Worm (Caenorhabditis elegans) whole organism, L4 larva: ENCODE results near the gene nucb-1.

ENCODE experiments used
- F10B5.3 ChIP-seq: sonication (generic microtip); optimal IDR thresholded peaks from 2 replicates; lab custom pipeline; 2016; ENCODE audit warnings: mild to moderate bottlenecking, missing genetic modification characterization, missing compliant biosample characterization
- F26F4.8 ChIP-seq: fragments of 200-800 bp; sonication (Bioruptor generic); conservative IDR thresholded peaks from 2 replicates; pipeline ENCODE4 v1.3.6; 2022; ENCODE audit warnings: missing genetic modification characterization, missing compliant biosample characterization
- F37D6.2 ChIP-seq: sonication (generic microtip); optimal IDR thresholded peaks from 2 replicates; lab custom pipeline; 2016; ENCODE audit warnings: mild to moderate bottlenecking, missing genetic modification characterization, missing compliant biosample characterization
- F44E2.7 ChIP-seq: fragments of 200-800 bp; sonication (Bioruptor generic); IDR thresholded peaks from 2 replicates; pipeline ENCODE4 v2.1.2; 2022; ENCODE audit warnings: missing genetic modification characterization, missing compliant biosample characterization
- T26A8.4 ChIP-seq: fragments of 200-800 bp; sonication (Bioruptor generic); IDR thresholded peaks from 2 replicates; pipeline ENCODE4 v1.3.6; 2022; ENCODE audit warnings: missing genetic modification characterization, missing compliant biosample characterization
- Y105C5A.15 ChIP-seq: fragments of 200-800 bp; sonication (Bioruptor generic); IDR thresholded peaks from 2 replicates; pipeline ENCODE4 v1.3.6; 2022; ENCODE audit warnings: missing genetic modification characterization, missing compliant biosample characterization
- Y48G9A.11 ChIP-seq: fragments of 200-800 bp; sonication (Bioruptor generic); IDR thresholded peaks from 2 replicates; pipeline ENCODE4 v1.3.6; 2022; ENCODE audit warnings: missing genetic modification reagents, missing genetic modification characterization, missing compliant biosample characterization
- Y5F2A.4 ChIP-seq: fragments of 200-800 bp; sonication (Bioruptor generic); optimal IDR thresholded peaks from 2 replicates; lab custom pipeline; 2018; ENCODE audit warnings: mild to moderate bottlenecking, missing genetic modification characterization, missing compliant biosample characterization
- ZK546.5 ChIP-seq, 2 experiments: sonication (generic microtip); optimal IDR thresholded peaks; 2 replicates each; lab custom pipeline; 2017; ENCODE audit warnings: missing biosample characterization in 2 of 2, missing genetic modification characterization in 2 of 2
- aha-1 ChIP-seq: fragments of 150-350 bp; peaks from one replicate; lab custom pipeline; 2014; ENCODE audit warnings: missing biosample characterization, missing genetic modification characterization
- ama-1 ChIP-seq: fragments of 150-350 bp; optimal IDR thresholded peaks from 2 replicates; lab custom pipeline; 2014; ENCODE audit warnings: inconsistent platforms, mixed read lengths
- arid-1 ChIP-seq: fragments of 200-800 bp; sonication (Bioruptor generic); conservative IDR thresholded peaks from 2 replicates; pipeline ENCODE4 v1.3.6; 2022; ENCODE audit warnings: missing genetic modification reagents, missing genetic modification characterization, missing compliant biosample characterization
- ceh-28 ChIP-seq: fragments of 150-350 bp; optimal IDR thresholded peaks from 2 replicates; lab custom pipeline; 2014; ENCODE audit warnings: missing biosample characterization, missing genetic modification reagents, missing genetic modification characterization
- ceh-44 ChIP-seq: fragments of 200-800 bp; sonication (Bioruptor generic); IDR thresholded peaks from 2 replicates; pipeline ENCODE4 v1.3.6; 2022; ENCODE audit warnings: missing genetic modification reagents, missing genetic modification characterization, missing compliant biosample characterization
- daf-12 ChIP-seq: fragments of 150-350 bp; optimal IDR thresholded peaks from 2 replicates; lab custom pipeline; 2014; ENCODE audit warnings: missing biosample characterization, missing genetic modification reagents, missing genetic modification characterization
- daf-8 ChIP-seq: fragments of 200-800 bp; sonication (Bioruptor generic); IDR thresholded peaks from 2 replicates; pipeline ENCODE4 v1.3.6; 2022; ENCODE audit warnings: missing genetic modification characterization, missing compliant biosample characterization
- egl-27 ChIP-seq: sonication (generic microtip); optimal IDR thresholded peaks from 3 replicates; lab custom pipeline; 2017; ENCODE audit warnings: missing biosample characterization, missing genetic modification reagents, missing genetic modification characterization
- hif-1 ChIP-seq, 2 experiments: sonication (generic microtip); optimal IDR thresholded peaks; 2 replicates each; lab custom pipeline; 2016 to 2017; ENCODE audit warnings: missing compliant biosample characterization in 2 of 2, missing genetic modification characterization in 2 of 2, missing genetic modification reagents in 2 of 2, missing genotype in 2 of 2, mild to moderate bottlenecking in 1 of 2
- hlh-11 ChIP-seq: fragments of 200-800 bp; sonication (Bioruptor generic); optimal IDR thresholded peaks from 2 replicates; lab custom pipeline; 2018; ENCODE audit warnings: mild to moderate bottlenecking, missing genetic modification characterization, missing compliant biosample characterization
- hmg-1.1 ChIP-seq: fragments of 200-800 bp; sonication (Bioruptor generic); IDR thresholded peaks from 2 replicates; pipeline ENCODE4 v1.3.6; 2022; ENCODE audit warnings: missing genetic modification reagents, missing genetic modification characterization, missing compliant biosample characterization
- lin-1 ChIP-seq: fragments of 200-800 bp; sonication (Bioruptor generic); IDR thresholded peaks from 2 replicates; pipeline ENCODE4 v1.3.6; 2022; ENCODE audit warnings: missing genetic modification reagents, missing genetic modification characterization, missing compliant biosample characterization
- madf-5 ChIP-seq, 2 experiments: fragments of 200-800 bp; sonication (Bioruptor generic); IDR thresholded peaks; 2 replicates each; pipeline ENCODE4 v1.3.6; 2022; ENCODE audit warnings: missing compliant biosample characterization in 2 of 2, missing genetic modification characterization in 2 of 2
- madf-9 ChIP-seq: fragments of 200-800 bp; sonication (Bioruptor generic); conservative IDR thresholded peaks from 2 replicates; pipeline ENCODE4 v1.3.6; 2022; ENCODE audit warnings: missing genetic modification reagents, missing genetic modification characterization, missing compliant biosample characterization
- mdl-1 ChIP-seq, 2 experiments: fragments of 150-350 bp in 1 of 2; sonication (generic microtip) in 1 of 2; optimal IDR thresholded peaks; 2 replicates each; lab custom pipeline; 2014 to 2017; ENCODE audit warnings: missing biosample characterization in 2 of 2, missing genetic modification characterization in 2 of 2
- mdt-29 ChIP-seq: fragments of 200-800 bp; sonication (Bioruptor generic); IDR thresholded peaks from 2 replicates; pipeline ENCODE4 v1.3.6; 2022; ENCODE audit warnings: missing genetic modification reagents, missing genetic modification characterization, missing compliant biosample characterization
- mep-1 ChIP-seq: fragments of 150-350 bp; sonication (generic microtip); optimal IDR thresholded peaks from 3 replicates; lab custom pipeline; 2014; ENCODE audit warnings: missing biosample characterization, missing genetic modification characterization
- mxl-2 ChIP-seq: fragments of 200-800 bp; sonication (Bioruptor generic); conservative IDR thresholded peaks from 2 replicates; pipeline ENCODE4 v1.3.6; 2022; ENCODE audit warnings: missing genetic modification reagents, missing genetic modification characterization, missing compliant biosample characterization
- mxl-3 ChIP-seq: fragments of 200-800 bp; sonication (Bioruptor generic); optimal IDR thresholded peaks from 2 replicates; lab custom pipeline; 2018; ENCODE audit warnings: mild to moderate bottlenecking, missing genetic modification characterization, missing compliant biosample characterization
- nhr-25 ChIP-seq: sonication (generic microtip); optimal IDR thresholded peaks from 2 replicates; lab custom pipeline; 2017; ENCODE audit warnings: missing genetic modification characterization, mild to moderate bottlenecking, missing compliant biosample characterization, antibody characterized with exemption, moderate library complexity, borderline replicate concordance; ENCODE audit not compliant: insufficient read depth
- nhr-28 ChIP-seq: fragments of 150-350 bp; optimal IDR thresholded peaks from 2 replicates; lab custom pipeline; 2014; ENCODE audit warnings: missing biosample characterization, missing genetic modification characterization
- nhr-48 ChIP-seq: sonication (generic microtip); optimal IDR thresholded peaks from 2 replicates; lab custom pipeline; 2016; ENCODE audit warnings: mild to moderate bottlenecking, missing genetic modification characterization, missing compliant biosample characterization
- saeg-2 ChIP-seq: fragments of 200-800 bp; sonication (Bioruptor generic); IDR thresholded peaks from 2 replicates; pipeline ENCODE4 v1.3.6; 2022; ENCODE audit warnings: missing genetic modification reagents, missing genetic modification characterization, missing compliant biosample characterization
- spr-1 ChIP-seq: sonication (generic microtip); optimal IDR thresholded peaks from 2 replicates; lab custom pipeline; 2016; ENCODE audit warnings: mild to moderate bottlenecking, missing genetic modification characterization, missing compliant biosample characterization
- unc-39 ChIP-seq: sonication (generic microtip); optimal IDR thresholded peaks from 2 replicates; lab custom pipeline; 2017; ENCODE audit warnings: missing biosample characterization, missing genetic modification characterization
- unc-62 ChIP-seq, 3 experiments: fragments of 150-350 bp in 1 of 3; sonication (generic microtip); optimal IDR thresholded peaks in 2 of 3; peaks in 1 of 3; 1 replicate in 1 of 3; 2 replicates in 2 of 3; lab custom pipeline; 2014 to 2017; ENCODE audit warnings: missing biosample characterization in 3 of 3, missing genetic modification characterization in 3 of 3, missing genetic modification reagents in 3 of 3, missing genotype in 1 of 3
- ztf-11 ChIP-seq: fragments of 150-350 bp; optimal IDR thresholded peaks from 2 replicates; lab custom pipeline; 2014; ENCODE audit warnings: missing biosample characterization, missing genetic modification characterization
- ztf-7 ChIP-seq: fragments of 150-350 bp; optimal IDR thresholded peaks from 2 replicates; lab custom pipeline; 2014; ENCODE audit warnings: missing biosample characterization, missing genetic modification characterization

Gene nucb-1

DNA sequence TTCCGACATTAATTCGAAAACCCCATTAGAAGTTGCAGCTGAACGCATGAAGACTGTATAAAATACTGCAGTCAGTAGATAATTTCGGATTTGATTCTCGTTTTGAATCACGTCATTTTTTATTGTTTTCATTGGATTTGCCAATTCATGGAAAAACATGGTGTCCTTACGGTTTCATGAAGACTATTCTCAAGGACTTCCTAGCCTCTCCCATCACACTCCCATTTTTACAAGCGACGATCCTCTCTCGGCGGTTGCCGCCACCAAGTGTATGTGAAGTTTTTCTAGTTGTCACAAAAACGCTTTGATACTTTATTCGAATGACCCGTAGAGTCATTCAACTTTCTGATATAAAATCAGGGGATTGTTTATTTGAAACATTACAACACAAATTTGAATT is 7.7 kb upstream of the nucb-1 start:
- TF ChIP-seq mdt-29 (GFP tag; lab: Robert Waterston, UW) (no peak), F44E2.7 (GFP tag; lab: Robert Waterston, UW) (no peak), ztf-7 (tag; lab: Kevin White, UChicago) (no peak), nhr-25 (tag; lab: Kevin White, UChicago) (peak; percentile 5), aha-1 (peak; percentile 91), daf-12 (no peak), madf-9 (GFP tag; lab: Robert Waterston, UW) (no peak), lin-1 (GFP tag; lab: Robert Waterston, UW) (no peak), daf-8 (no peak), Y105C5A.15 (GFP tag; lab: Robert Waterston, UW) (no peak), mep-1 (tag; lab: Kevin White, UChicago) (no peak), T26A8.4 (no peak), ceh-44 (GFP tag; lab: Robert Waterston, UW) (no peak), Y48G9A.11 (GFP tag; lab: Robert Waterston, UW) (no peak), nhr-28 (tag; lab: Kevin White, UChicago) (peak; percentile 31), ztf-11 (tag; lab: Kevin White, UChicago) (no peak), hmg-1.1 (GFP tag; lab: Robert Waterston, UW) (no peak), egl-27 (tag; lab: Kevin White, UChicago) (no peak), madf-5 (GFP tag; IDR thresholded peaks at IDR 0.05; lab: Robert Waterston, UW) (no peak), ceh-28 (tag; lab: Kevin White, UChicago) (no peak), mxl-2 (no peak)

DNA sequence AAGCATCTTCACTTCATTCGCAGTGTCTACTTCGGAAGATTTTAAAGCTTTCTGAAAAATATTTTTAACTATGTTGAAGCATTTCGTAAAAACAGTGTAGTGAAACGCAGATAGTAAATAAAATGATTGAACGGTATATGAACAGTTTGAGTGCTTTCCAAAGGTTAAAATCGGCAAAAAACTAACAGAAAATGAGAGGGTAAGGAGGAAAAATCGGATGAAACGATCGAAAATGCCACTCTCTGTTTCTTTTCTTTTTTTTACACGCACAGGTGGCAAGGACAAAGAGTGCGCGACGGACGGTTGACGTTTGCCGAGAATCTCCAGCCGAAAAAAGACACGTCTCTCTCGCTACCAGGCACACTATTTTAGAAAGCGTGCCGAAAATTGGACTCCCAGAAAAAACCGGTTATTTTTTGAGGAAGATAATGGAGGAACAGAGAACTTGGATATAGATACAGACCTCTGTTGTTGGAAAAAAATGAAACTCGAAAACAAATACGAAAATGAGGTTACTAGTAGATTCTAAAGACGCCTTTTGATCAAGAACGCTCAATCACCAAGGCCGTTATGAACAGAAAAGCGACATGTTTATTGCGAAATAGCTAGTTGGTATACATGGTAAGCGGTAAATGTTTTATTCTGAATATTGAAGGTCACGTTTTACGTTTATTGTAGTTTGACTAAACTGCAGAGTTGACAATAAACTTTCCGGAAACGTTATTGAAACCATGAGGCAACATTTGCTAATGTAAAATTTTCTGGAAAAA is 3.0 kb upstream of the nucb-1 start, which contains the start of gene myrf-2:
TSS of gene myrf-2 (minus strand) at position 51 of the 770 bp plus-strand sequence.
- no peak for TF ChIP-seq F26F4.8 (GFP tag; lab: Robert Waterston, UW)
- no peak for TF ChIP-seq spr-1
- no peak for TF ChIP-seq Y105C5A.15 (GFP tag; lab: Robert Waterston, UW)
- no peak for TF ChIP-seq mxl-2
- TF ChIP-seq ama-1 (lab: Kevin White, UChicago) = no peak
- peak; percentile 58 for TF ChIP-seq mxl-3
- no peak for TF ChIP-seq ZK546.5 (tag; optimal IDR thresholded peaks at IDR 0.05; lab: Kevin White, UChicago)
- no peak for TF ChIP-seq hif-1 (tag; optimal IDR thresholded peaks at IDR 0.05; lab: Kevin White, UChicago)
- TF ChIP-seq nhr-28 (tag; lab: Kevin White, UChicago) = peak; percentile 48
- no peak for TF ChIP-seq F37D6.2 (tag; lab: Kevin White, UChicago)
- peak; percentile 58 for TF ChIP-seq hlh-11 (tag; lab: Kevin White, UChicago)
- no peak for TF ChIP-seq arid-1 (GFP tag; lab: Robert Waterston, UW)
- TF ChIP-seq T26A8.4 = no peak
- TF ChIP-seq Y5F2A.4 (GFP tag; lab: Kevin White, UChicago) = no peak
- TF ChIP-seq daf-8 = no peak
- TF ChIP-seq mdl-1 (tag; optimal IDR thresholded peaks at IDR 0.05; lab: Kevin White, UChicago) = peak in 1 of 2 experiments; percentile 36
- peak in 1 of 2 experiments; percentile 52 for TF ChIP-seq unc-62 (GFP tag; optimal IDR thresholded peaks at IDR 0.05 in 1 of 2; lab: Kevin White, UChicago)
- TF ChIP-seq unc-62 (tag; optimal IDR thresholded peaks at IDR 0.05; lab: Kevin White, UChicago) = no peak
- peak; percentile 20 for TF ChIP-seq nhr-48 (tag; lab: Kevin White, UChicago)
- no peak for TF ChIP-seq unc-39
- peak; percentile 9 for TF ChIP-seq mep-1 (tag; lab: Kevin White, UChicago)
- no peak for TF ChIP-seq saeg-2 (GFP tag; lab: Robert Waterston, UW)
- TF ChIP-seq F10B5.3 = no peak
